Fruit fly (Drosophila melanogaster): ENCODE data around the gene CG14324.

DNA sequence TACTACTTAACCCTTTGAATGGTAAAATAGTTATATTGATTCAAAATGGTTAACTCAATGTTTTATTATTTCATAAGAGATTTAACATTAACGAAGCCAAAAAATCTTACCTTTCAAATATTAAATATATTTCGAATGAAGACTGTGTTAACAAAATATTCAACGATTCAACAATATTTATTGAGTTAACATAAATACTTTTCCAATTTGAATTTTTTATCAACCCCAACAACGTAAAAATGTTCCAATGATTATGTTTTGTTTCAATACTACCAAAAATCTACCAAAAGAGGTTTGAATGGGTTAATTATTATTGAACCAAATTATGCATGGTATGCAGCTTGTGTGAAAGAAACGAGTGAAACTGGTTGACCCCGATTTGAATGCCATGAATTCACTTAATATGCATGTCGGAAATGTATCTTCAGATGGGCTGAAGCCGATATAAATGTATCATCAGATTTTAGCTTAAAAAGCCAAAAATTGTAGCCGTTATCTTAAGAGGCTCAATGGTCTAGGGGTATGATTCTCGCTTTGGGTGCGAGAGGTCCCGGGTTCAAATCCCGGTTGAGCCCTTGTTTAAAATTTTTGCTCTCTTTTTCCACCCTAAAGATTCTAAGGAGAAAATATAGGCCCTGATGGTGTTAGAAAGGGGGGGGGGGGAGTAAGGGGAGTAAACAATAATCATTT lies 12.7 kb upstream of the CG14324 start:
- TF ChIP-seq h (optimal IDR thresholded peaks at IDR 0.05) (no peak), psq (optimal IDR thresholded peaks at IDR 0.05) (no peak), Sin3A (optimal IDR thresholded peaks at IDR 0.05) (no peak), Myc (optimal IDR thresholded peaks at IDR 0.05) (no peak), insv (optimal IDR thresholded peaks at IDR 0.05) (no peak)
